Worm (Caenorhabditis elegans): Measurements from ENCODE around the gene F01F1.15.
A peak's percentile ranks its signal among the peaks of the same experiment; 100 is the strongest.

The F01F1.15 gene

ce11 chrIII:5886893-5887292 is 17.6 kb upstream of the F01F1.15 start, which contains the start of gene C28H8.7:
TSS of gene C28H8.7 (minus strand) at chrIII:5886993.
- no peak for TF ChIP-seq ZK337.2 (GFP tag; IDR thresholded peaks at IDR 0.05)
- TF ChIP-seq set-16 (GFP tag; IDR thresholded peaks at IDR 0.05): no peak
- no peak for TF ChIP-seq mdl-1 (tag; optimal IDR thresholded peaks at IDR 0.05)
- no peak for TF ChIP-seq Y5F2A.4 (GFP tag; optimal IDR thresholded peaks at IDR 0.05)

- TF ChIP-seq fos-1 (tag; optimal IDR thresholded peaks at IDR 0.05): no peak
- TF ChIP-seq ztf-7 (tag; optimal IDR thresholded peaks at IDR 0.05): no peak
- TF ChIP-seq nhr-11 (tag; optimal IDR thresholded peaks at IDR 0.05): no peak
- no peak for TF ChIP-seq zag-1 (tag; optimal IDR thresholded peaks at IDR 0.05)
- TF ChIP-seq madf-5 (GFP tag; IDR thresholded peaks at IDR 0.05): no peak
- TF ChIP-seq snpc-1.2 (GFP tag; IDR thresholded peaks at IDR 0.05): no peak
- no peak for TF ChIP-seq spr-1 (tag; optimal IDR thresholded peaks at IDR 0.05)
- peak in 1 of 2 experiments; percentile 95 for TF ChIP-seq unc-62 (GFP tag; optimal IDR thresholded peaks at IDR 0.05 in 1 of 2)
- TF ChIP-seq unc-62 (tag; optimal IDR thresholded peaks at IDR 0.05): no peak
- no peak for TF ChIP-seq unc-130 (GFP tag; optimal IDR thresholded peaks at IDR 0.05)
- no peak for TF ChIP-seq ZK337.2 (GFP tag; IDR thresholded peaks at IDR 0.05)
- no peak for TF ChIP-seq nhr-111 (GFP tag; optimal IDR thresholded peaks at IDR 0.05)
- TF ChIP-seq aha-1 (tag): peak; percentile 44
Measured at ce11 chrIII:5884459-5884858, 15.1 kb upstream of the F01F1.15 start.

- TF ChIP-seq nhr-6 (tag; optimal IDR thresholded peaks at IDR 0.05) (no peak), skn-1 (tag; optimal IDR thresholded peaks at IDR 0.05) (no peak), lin-13 (GFP tag; optimal IDR thresholded peaks at IDR 0.05) (no peak), zfp-2 (tag; optimal IDR thresholded peaks at IDR 0.05) (no peak), ceh-20 (GFP tag; IDR thresholded peaks at IDR 0.05) (no peak), zip-11 (GFP tag; IDR thresholded peaks at IDR 0.05) (no peak), ceh-82 (tag; optimal IDR thresholded peaks at IDR 0.05) (no peak), ZK337.2 (GFP tag; IDR thresholded peaks at IDR 0.05) (no peak), gei-8 (GFP tag; optimal IDR thresholded peaks at IDR 0.05) (no peak), D1046.2 (GFP tag; IDR thresholded peaks at IDR 0.05) (no peak), dmd-8 (GFP tag; IDR thresholded peaks at IDR 0.05) (no peak), daf-19 (GFP tag; conservative IDR thresholded peaks at IDR 0.05) (no peak), T26A8.4 (GFP tag; IDR thresholded peaks at IDR 0.05) (no peak), T20F7.1 (GFP tag; optimal IDR thresholded peaks at IDR 0.05) (no peak)
Measured at ce11 chrIII:5884007-5884406, 14.7 kb upstream of the F01F1.15 start, which contains the start of gene C28H8.5. TSS of gene C28H8.5 (plus strand) at chrIII:5884307.

- TF ChIP-seq ztf-11 (tag; optimal IDR thresholded peaks at IDR 0.05) (no peak), F37D6.2 (tag; optimal IDR thresholded peaks at IDR 0.05) (no peak), hlh-30 (tag; optimal IDR thresholded peaks at IDR 0.05; ENCODE audit: insufficient read depth) (no peak), Y5F2A.4 (GFP tag; optimal IDR thresholded peaks at IDR 0.05) (no peak), dpl-1 (GFP tag; optimal IDR thresholded peaks at IDR 0.05) (no peak), unc-130 (GFP tag; optimal IDR thresholded peaks at IDR 0.05) (no peak), lin-39 (tag; optimal IDR thresholded peaks at IDR 0.05) (no peak), nhr-11 (tag; optimal IDR thresholded peaks at IDR 0.05) (no peak), pqm-1 (tag; optimal IDR thresholded peaks at IDR 0.05) (no peak), mxl-2 (GFP tag; conservative IDR thresholded peaks at IDR 0.05) (no peak), dve-1 (tag; optimal IDR thresholded peaks at IDR 0.05; ENCODE audit: insufficient read depth) (no peak), aly-2 (tag; optimal IDR thresholded peaks at IDR 0.05) (no peak), ctbp-1 (GFP tag; IDR thresholded peaks at IDR 0.05) (no peak), lin-1 (GFP tag; IDR thresholded peaks at IDR 0.05) (no peak), skn-1 (tag; optimal IDR thresholded peaks at IDR 0.05) (no peak), spr-1 (tag; optimal IDR thresholded peaks at IDR 0.05) (no peak), cey-2 (tag; optimal IDR thresholded peaks at IDR 0.05; ENCODE audit: borderline replicate concordance, insufficient read depth) (no peak)
Measured at ce11 chrIII:5883517-5883916, 14.2 kb upstream of the F01F1.15 start.

Measured in whole organism, L4 larva.